Worm (Caenorhabditis elegans) whole organism, L1 larva: Measurements from ENCODE around the gene F14D2.7.

Experiments used
- elt-2 ChIP-seq: sonication (generic microtip); optimal IDR thresholded peaks from 2 replicates; lab custom pipeline; 2016; ENCODE audit warnings: missing genetic modification characterization, mild to moderate bottlenecking, inconsistent platforms, missing compliant biosample characterization, missing genetic modification reagents
- fos-1 ChIP-seq: fragments of 150-350 bp; optimal IDR thresholded peaks from 2 replicates; lab custom pipeline; 2014; ENCODE audit warnings: missing biosample characterization, missing genetic modification characterization
- lin-13 ChIP-seq: fragments of 150-350 bp; optimal IDR thresholded peaks from 2 replicates; lab custom pipeline; 2014; ENCODE audit warnings: missing biosample characterization, missing genetic modification reagents, missing genetic modification characterization
- lin-35 ChIP-seq, 2 experiments: fragments of 150-350 bp; optimal IDR thresholded peaks; 2 replicates each; lab custom pipeline; 2014; ENCODE audit warnings: missing biosample characterization in 2 of 2, missing genetic modification characterization in 2 of 2, missing genetic modification reagents in 2 of 2
- lin-39 ChIP-seq: fragments of 150-350 bp; optimal IDR thresholded peaks from 2 replicates; lab custom pipeline; 2014; ENCODE audit warnings: missing biosample characterization, missing genetic modification reagents, missing genetic modification characterization
- nhr-237 ChIP-seq: fragments of 150-350 bp; optimal IDR thresholded peaks from 2 replicates; lab custom pipeline; 2014; ENCODE audit warnings: missing biosample characterization, missing genetic modification characterization
- tlp-1 ChIP-seq: fragments of 150-350 bp; optimal IDR thresholded peaks from 2 replicates; lab custom pipeline; 2014; ENCODE audit warnings: missing biosample characterization, missing genetic modification characterization
- zip-4 ChIP-seq: fragments of 200-800 bp; sonication (Bioruptor generic); optimal IDR thresholded peaks from 2 replicates; lab custom pipeline; 2018; ENCODE audit warnings: mild to moderate bottlenecking, missing genetic modification characterization, moderate library complexity, missing compliant biosample characterization
- ztf-11 ChIP-seq, 2 experiments: sonication (generic microtip); optimal IDR thresholded peaks; 2 replicates each; lab custom pipeline; 2016 to 2017; ENCODE audit warnings: missing genetic modification characterization in 2 of 2, missing biosample characterization in 1 of 2, missing compliant biosample characterization in 1 of 2

DNA sequence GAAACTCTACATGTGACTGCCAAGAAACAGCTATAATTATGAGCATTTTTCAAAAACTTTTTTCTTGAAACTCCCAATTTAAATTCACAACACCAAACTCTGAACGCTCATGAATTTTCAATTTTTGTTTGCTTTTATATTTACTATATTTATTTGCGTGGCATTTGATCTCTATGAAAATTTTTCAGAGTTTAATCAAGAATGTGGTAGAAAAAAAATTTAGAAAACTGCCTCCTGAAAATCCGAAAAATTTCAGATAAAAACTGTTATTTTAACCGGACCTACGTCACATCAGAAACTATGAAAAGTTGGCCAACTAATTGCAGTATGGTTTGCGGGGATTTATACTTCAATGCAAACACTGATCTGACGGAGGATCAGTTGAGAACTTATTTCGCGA is 6.4 kb downstream of the F14D2.7 start, which contains the start of gene irld-27:
- TF ChIP-seq nhr-237 (tag; lab: Kevin White, UChicago) (no peak), tlp-1 (no peak), lin-13 (GFP tag; lab: Kevin White, UChicago) (no peak), lin-39 (tag; lab: Kevin White, UChicago) (no peak), lin-35 (GFP tag; optimal IDR thresholded peaks at IDR 0.05; lab: Kevin White, UChicago) (no peak), fos-1 (tag; lab: Kevin White, UChicago) (no peak), elt-2 (tag; lab: Kevin White, UChicago) (no peak), zip-4 (GFP tag; lab: Kevin White, UChicago) (no peak), ztf-11 (tag; optimal IDR thresholded peaks at IDR 0.05; lab: Kevin White, UChicago) (no peak)
